Fruit fly (Drosophila melanogaster) whole organism: ENCODE results near the gene SelT.

Experiments used
- CG8478 ChIP-seq: fragments of >200 bp; optimal IDR thresholded peaks from 2 replicates; lab custom pipeline; 2018; ENCODE audit warnings: inconsistent platforms
- usp ChIP-seq: fragments of >200 bp; optimal IDR thresholded peaks from 2 replicates; lab custom pipeline; 2017; ENCODE audit warnings: missing biosample characterization, missing genetic modification characterization, mixed read lengths

DNA sequence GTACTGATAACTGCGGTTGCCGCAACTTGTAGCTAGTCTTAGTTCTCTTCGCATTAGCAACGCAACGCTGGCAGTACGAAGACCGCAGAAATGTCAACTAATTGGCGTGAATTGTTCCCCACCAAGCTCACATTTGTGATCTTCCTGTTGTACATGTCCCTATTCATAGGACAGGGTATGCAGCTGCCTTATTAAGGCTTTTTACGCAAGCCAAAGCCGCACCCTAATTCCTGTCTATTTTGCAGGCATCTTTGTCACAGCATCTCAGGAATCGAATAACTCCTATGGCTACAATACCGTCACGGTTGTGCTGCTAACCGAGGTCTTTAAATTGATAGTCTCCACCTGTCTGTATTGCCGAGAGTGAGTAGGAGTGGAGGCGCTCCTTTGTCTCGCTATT is 42.3 kb downstream of the SelT start, which contains the start of gene eIF3h:
- no peak for TF ChIP-seq usp
- TF ChIP-seq CG8478 = no peak
